Fruit fly (Drosophila melanogaster): ENCODE data around the gene fws.

fws gene

DNA sequence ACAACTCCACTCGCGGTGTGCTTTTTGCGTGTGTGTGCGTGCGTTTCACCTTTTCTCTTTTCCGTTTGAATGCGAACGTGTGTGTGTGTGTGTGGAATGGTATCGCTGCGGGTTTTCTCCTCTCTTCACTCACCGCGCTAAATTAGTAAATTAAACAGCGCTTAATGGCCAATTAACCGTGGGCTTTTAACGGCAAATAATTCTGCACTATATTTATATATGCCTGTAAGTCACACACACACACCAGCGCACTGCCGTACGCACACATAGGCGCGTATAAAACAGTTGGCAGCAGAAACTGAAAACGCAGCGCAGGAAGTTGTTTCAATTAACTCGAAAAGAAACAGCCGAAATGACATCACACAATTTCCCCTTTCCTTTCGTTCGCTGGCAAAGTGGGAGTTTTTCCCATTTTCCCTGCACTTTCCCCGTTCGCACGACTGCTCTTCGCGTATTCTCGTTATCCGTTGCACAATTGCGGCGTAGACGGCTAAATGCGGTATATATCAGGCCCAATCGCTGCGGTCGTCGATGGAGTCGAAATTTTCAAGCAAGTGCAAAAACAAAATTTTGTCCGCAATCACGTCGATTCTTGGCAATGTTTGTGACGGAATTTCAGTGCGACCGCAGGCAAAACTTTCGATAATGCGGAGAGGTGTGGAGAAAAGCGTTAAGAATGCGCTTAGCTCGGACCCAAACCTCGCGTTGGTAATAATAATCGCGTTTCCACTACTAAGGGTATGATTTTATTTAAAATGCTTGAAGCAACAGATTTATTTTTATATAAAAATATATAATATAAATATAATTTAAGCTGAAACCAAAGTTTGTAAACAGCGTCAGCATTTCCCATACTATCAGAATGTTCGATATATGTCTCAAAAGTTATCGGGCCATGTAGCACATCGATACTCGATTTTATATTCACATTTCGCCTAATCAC is 8.0 kb downstream of the fws start, which contains the start of gene BicD:
Gene BicD, minus strand, starts transcription at position 634 of the 943 bp plus-strand sequence.
- TF ChIP-seq usp (GFP tag; optimal IDR thresholded peaks at IDR 0.05) (no peak), dl (GFP tag; optimal IDR thresholded peaks at IDR 0.05; ENCODE audit: insufficient read depth in 1 of 2, partially characterized antibody in 2 of 2) (no peak), Myc (optimal IDR thresholded peaks at IDR 0.05) (peak; percentile 25), Sp1 (GFP tag; optimal IDR thresholded peaks at IDR 0.05) (peak; percentile 38), tai (GFP tag; optimal IDR thresholded peaks at IDR 0.05) (no peak), fru (GFP tag; optimal IDR thresholded peaks at IDR 0.05) (no peak), CG9705 (GFP tag; optimal IDR thresholded peaks at IDR 0.05) (no peak), N (GFP tag; optimal IDR thresholded peaks at IDR 0.05) (peak; percentile 54), Hr78 (GFP tag; optimal IDR thresholded peaks at IDR 0.05) (no peak), dmrt93B (GFP tag; optimal IDR thresholded peaks at IDR 0.05) (no peak), sv (GFP tag; optimal IDR thresholded peaks at IDR 0.05) (no peak), Abd-B (GFP tag; optimal IDR thresholded peaks at IDR 0.05) (no peak), HLH106 (tag; optimal IDR thresholded peaks at IDR 0.05) (peak; percentile 25), Rel (GFP tag; optimal IDR thresholded peaks at IDR 0.05) (no peak), Rel (tag; optimal IDR thresholded peaks at IDR 0.05) (peak; percentile 16), foxo (GFP tag; optimal IDR thresholded peaks at IDR 0.05) (peak in 1 of 2 experiments; percentile 20), rgr (GFP tag; optimal IDR thresholded peaks at IDR 0.05) (peak; percentile 5), OdsH (GFP tag; optimal IDR thresholded peaks at IDR 0.05) (no peak), woc (GFP tag; optimal IDR thresholded peaks at IDR 0.05) (no peak), GATAd (GFP tag; optimal IDR thresholded peaks at IDR 0.05) (no peak), br (GFP tag; optimal IDR thresholded peaks at IDR 0.05) (no peak), Vsx2 (GFP tag; optimal IDR thresholded peaks at IDR 0.05; ENCODE audit: partially characterized antibody) (no peak), pan (optimal IDR thresholded peaks at IDR 0.05) (no peak), sage (GFP tag; optimal IDR thresholded peaks at IDR 0.05) (no peak), dsf (GFP tag; optimal IDR thresholded peaks at IDR 0.05; ENCODE audit: borderline replicate concordance) (no peak), Dif (GFP tag; optimal IDR thresholded peaks at IDR 0.05; ENCODE audit: partially characterized antibody) (no peak), jim (GFP tag; optimal IDR thresholded peaks at IDR 0.05) (no peak), Hnf4 (GFP tag; optimal IDR thresholded peaks at IDR 0.05) (no peak)

DNA sequence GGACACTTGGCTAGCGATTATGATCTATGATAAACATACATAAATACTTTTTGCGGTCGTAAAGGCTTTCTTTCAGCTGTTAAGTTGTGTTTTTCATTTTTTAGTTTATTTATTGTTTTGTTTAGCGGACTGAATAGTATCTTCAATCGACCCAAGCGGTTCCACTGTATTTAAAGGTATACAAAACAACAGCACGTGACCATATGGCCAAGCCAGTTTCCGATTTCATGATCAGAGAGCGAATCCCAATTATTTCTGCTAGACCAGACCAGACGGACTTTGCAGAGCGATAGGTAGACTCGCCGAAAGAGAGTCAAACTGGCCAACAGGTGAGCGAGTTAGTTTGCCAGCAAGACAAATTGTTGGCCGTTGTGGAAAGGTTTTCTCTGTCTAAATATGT is 9.3 kb downstream of the fws start, which contains the start of gene Sgt:
Gene Sgt, plus strand, starts transcription at position 80 of the 400 bp plus-strand sequence.
- TF ChIP-seq foxo (GFP tag; optimal IDR thresholded peaks at IDR 0.05) (no peak), Dif (GFP tag; optimal IDR thresholded peaks at IDR 0.05; ENCODE audit: partially characterized antibody) (peak; percentile 22)

DNA sequence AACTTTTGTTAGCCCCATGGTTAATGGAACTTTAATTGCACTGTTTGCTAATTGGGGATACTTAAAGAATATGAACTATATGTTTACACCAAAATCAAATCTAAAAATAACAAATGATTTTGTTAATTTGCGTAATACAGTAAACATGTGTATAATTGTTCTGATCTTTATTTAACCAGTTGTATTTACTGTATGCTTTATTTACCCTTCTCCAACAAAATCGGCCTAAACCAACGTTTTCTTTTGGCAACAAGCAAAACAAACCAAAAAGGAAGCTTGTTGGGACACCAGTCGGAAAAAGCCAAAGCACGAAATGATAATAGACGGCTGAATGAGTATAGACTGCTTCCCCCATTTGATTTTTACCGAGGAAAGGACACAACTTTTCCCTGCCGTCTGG is 10.2 kb downstream of the fws start:
- TF ChIP-seq foxo (GFP tag; optimal IDR thresholded peaks at IDR 0.05) = peak in 1 of 2 experiments; percentile 58
- TF ChIP-seq h (GFP tag; optimal IDR thresholded peaks at IDR 0.05) = peak; percentile 69
- peak; percentile 32 for TF ChIP-seq br (GFP tag; optimal IDR thresholded peaks at IDR 0.05)
- peak; percentile 50 for TF ChIP-seq psq (GFP tag; optimal IDR thresholded peaks at IDR 0.05)
- TF ChIP-seq Dif (GFP tag; optimal IDR thresholded peaks at IDR 0.05; ENCODE audit: partially characterized antibody) = no peak
- no peak for TF ChIP-seq pan (optimal IDR thresholded peaks at IDR 0.05)
- TF ChIP-seq Sp1 (GFP tag; optimal IDR thresholded peaks at IDR 0.05) = peak; percentile 20
- TF ChIP-seq dmrt93B (GFP tag; optimal IDR thresholded peaks at IDR 0.05) = peak; percentile 30
- peak; percentile 89 for TF ChIP-seq Hr83 (GFP tag; optimal IDR thresholded peaks at IDR 0.05; ENCODE audit: poor library complexity, severe bottlenecking)
- TF ChIP-seq woc (GFP tag; optimal IDR thresholded peaks at IDR 0.05) = no peak
- TF ChIP-seq HLH106 (tag; optimal IDR thresholded peaks at IDR 0.05) = peak; percentile 33
- peak; percentile 80 for TF ChIP-seq Hnf4 (GFP tag; optimal IDR thresholded peaks at IDR 0.05)
- no peak for TF ChIP-seq fru (GFP tag; optimal IDR thresholded peaks at IDR 0.05)
- TF ChIP-seq Jra (GFP tag; optimal IDR thresholded peaks at IDR 0.05) = peak; percentile 45
- TF ChIP-seq OdsH (GFP tag; optimal IDR thresholded peaks at IDR 0.05) = peak; percentile 81
- peak; percentile 8 for TF ChIP-seq CG32264 (GFP tag; optimal IDR thresholded peaks at IDR 0.05)
- TF ChIP-seq rgr (GFP tag; optimal IDR thresholded peaks at IDR 0.05) = peak; percentile 80
- peak; percentile 36 for TF ChIP-seq jim (GFP tag; optimal IDR thresholded peaks at IDR 0.05)
- no peak for TF ChIP-seq dsf (GFP tag; optimal IDR thresholded peaks at IDR 0.05; ENCODE audit: borderline replicate concordance)
- no peak for TF ChIP-seq Abd-B (GFP tag; optimal IDR thresholded peaks at IDR 0.05)
- TF ChIP-seq CG9705 (GFP tag; optimal IDR thresholded peaks at IDR 0.05) = peak; percentile 19

Data from whole organism, wandering third instar larva.